Fruit fly (Drosophila melanogaster): Measurements from ENCODE around the gene CG15172.

DNA sequence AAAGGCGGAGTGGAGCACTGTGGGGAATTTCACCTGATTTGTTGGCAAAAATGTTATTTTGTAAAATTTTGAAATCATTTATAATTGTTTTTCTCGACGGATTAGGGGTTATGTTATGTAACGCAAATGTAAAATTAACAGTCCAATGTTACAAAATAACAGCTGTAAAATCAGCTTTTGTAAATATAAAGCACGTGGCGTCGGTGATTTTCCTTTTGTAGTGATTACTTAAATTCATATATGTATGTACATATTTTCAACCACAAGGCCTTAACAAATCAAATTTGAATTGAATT is at the start of gene CG15172:
- TF ChIP-seq CG5204 (GFP tag; optimal IDR thresholded peaks at IDR 0.05): no peak
- no peak for TF ChIP-seq CG7101 (tag; optimal IDR thresholded peaks at IDR 0.05)
- no peak for TF ChIP-seq toe (GFP tag; optimal IDR thresholded peaks at IDR 0.05)
- no peak for TF ChIP-seq CG1620 (GFP tag; optimal IDR thresholded peaks at IDR 0.05)
- no peak for TF ChIP-seq pad (GFP tag; optimal IDR thresholded peaks at IDR 0.05)
- TF ChIP-seq bab1 (GFP tag; optimal IDR thresholded peaks at IDR 0.05): no peak
- no peak for TF ChIP-seq CG11617 (GFP tag; optimal IDR thresholded peaks at IDR 0.05)
- no peak for TF ChIP-seq CG12768 (GFP tag; optimal IDR thresholded peaks at IDR 0.05)
- no peak for TF ChIP-seq kay (GFP tag; ENCODE audit: borderline replicate concordance)
- TF ChIP-seq CG7045 (GFP tag; optimal IDR thresholded peaks at IDR 0.05): no peak
- TF ChIP-seq Hr96 (GFP tag; optimal IDR thresholded peaks at IDR 0.05): no peak
- no peak for TF ChIP-seq CG33017 (tag; optimal IDR thresholded peaks at IDR 0.05)

Data from whole organism, adult.